Worm (Caenorhabditis elegans) whole organism, L2 larva: ENCODE data around the gene dhs-11.

Source experiments
- C34F6.9 ChIP-seq: fragments of 150-350 bp; optimal IDR thresholded peaks from 2 replicates; lab custom pipeline; 2014; ENCODE audit warnings: missing biosample characterization, missing genetic modification characterization
- F13H6.1 ChIP-seq: sonication (generic microtip); optimal IDR thresholded peaks from 2 replicates; lab custom pipeline; 2016; ENCODE audit warnings: missing genetic modification characterization, missing compliant biosample characterization
- R02D3.7 ChIP-seq: fragments of 150-350 bp; optimal IDR thresholded peaks from 2 replicates; lab custom pipeline; 2014; ENCODE audit warnings: missing biosample characterization, missing genetic modification characterization
- Y55F3AM.14 ChIP-seq: fragments of 200-800 bp; sonication (Bioruptor generic); optimal IDR thresholded peaks from 2 replicates; lab custom pipeline; 2018; ENCODE audit warnings: mild to moderate bottlenecking, missing genetic modification characterization, missing compliant biosample characterization
- ZK546.5 ChIP-seq: sonication (generic microtip); optimal IDR thresholded peaks from 2 replicates; lab custom pipeline; 2017; ENCODE audit warnings: missing biosample characterization, missing genetic modification characterization
- alr-1 ChIP-seq: fragments of 150-350 bp; optimal IDR thresholded peaks from 2 replicates; lab custom pipeline; 2014; ENCODE audit warnings: missing biosample characterization, missing genetic modification characterization
- aly-2 ChIP-seq: fragments of 150-350 bp; optimal IDR thresholded peaks from 2 replicates; lab custom pipeline; 2014; ENCODE audit warnings: missing biosample characterization, missing genetic modification characterization
- ama-1 ChIP-seq: fragments of 150-350 bp; optimal IDR thresholded peaks from 2 replicates; lab custom pipeline; 2018; ENCODE audit warnings: inconsistent platforms
- blmp-1 ChIP-seq: sonication (generic microtip); optimal IDR thresholded peaks from 2 replicates; lab custom pipeline; 2017; ENCODE audit warnings: missing genetic modification characterization, mild to moderate bottlenecking, missing compliant biosample characterization, antibody characterized with exemption, moderate library complexity; ENCODE audit not compliant: insufficient read depth
- ceh-16 ChIP-seq: fragments of 150-350 bp; optimal IDR thresholded peaks from 2 replicates; lab custom pipeline; 2014; ENCODE audit warnings: missing biosample characterization, missing genetic modification characterization
- ceh-82 ChIP-seq: fragments of 150-350 bp; optimal IDR thresholded peaks from 2 replicates; lab custom pipeline; 2014; ENCODE audit warnings: missing biosample characterization, missing genetic modification characterization
- crh-2 ChIP-seq: sonication (generic microtip); optimal IDR thresholded peaks from 2 replicates; lab custom pipeline; 2017; ENCODE audit warnings: missing biosample characterization, missing genetic modification characterization
- dmd-4 ChIP-seq: sonication (generic microtip); optimal IDR thresholded peaks from 2 replicates; lab custom pipeline; 2017; ENCODE audit warnings: missing biosample characterization, missing genetic modification characterization
- egl-27 ChIP-seq: sonication (generic microtip); optimal IDR thresholded peaks from 3 replicates; lab custom pipeline; 2017; ENCODE audit warnings: missing biosample characterization, missing genetic modification reagents, missing genetic modification characterization
- elt-1 ChIP-seq: fragments of 150-350 bp; optimal IDR thresholded peaks from 2 replicates; lab custom pipeline; 2014; ENCODE audit warnings: missing biosample characterization, missing genetic modification characterization
- elt-3 ChIP-seq: sonication (generic microtip); optimal IDR thresholded peaks from 2 replicates; lab custom pipeline; 2017; ENCODE audit warnings: missing biosample characterization, missing genetic modification characterization
- fos-1 ChIP-seq: fragments of 150-350 bp; optimal IDR thresholded peaks from 2 replicates; lab custom pipeline; 2014; ENCODE audit warnings: missing biosample characterization, missing genetic modification characterization
- gmeb-1 ChIP-seq: fragments of 150-350 bp; optimal IDR thresholded peaks from 2 replicates; lab custom pipeline; 2014; ENCODE audit warnings: missing biosample characterization, missing genetic modification characterization
- lin-11 ChIP-seq: fragments of 150-350 bp; sonication (generic microtip); optimal IDR thresholded peaks from 2 replicates; lab custom pipeline; 2014; ENCODE audit warnings: missing biosample characterization, missing genetic modification characterization, inconsistent platforms, mixed read lengths
- lin-13 ChIP-seq: fragments of 150-350 bp; optimal IDR thresholded peaks from 2 replicates; lab custom pipeline; 2014; ENCODE audit warnings: missing biosample characterization, missing genetic modification reagents, missing genetic modification characterization
- lin-39 ChIP-seq: fragments of 150-350 bp; optimal IDR thresholded peaks from 2 replicates; lab custom pipeline; 2014; ENCODE audit warnings: missing biosample characterization, missing genetic modification reagents, missing genetic modification characterization
- lsy-2 ChIP-seq, 2 experiments: fragments of 150-350 bp in 1 of 2; sonication (generic microtip) in 1 of 2; optimal IDR thresholded peaks; 2 replicates each; lab custom pipeline; 2014 to 2017; ENCODE audit warnings: missing biosample characterization in 2 of 2, missing genetic modification characterization in 2 of 2
- mab-5 ChIP-seq: fragments of 150-350 bp; optimal IDR thresholded peaks from 2 replicates; lab custom pipeline; 2014; ENCODE audit warnings: missing biosample characterization, missing genetic modification characterization
- mbf-1 ChIP-seq: sonication (generic microtip); optimal IDR thresholded peaks from 2 replicates; lab custom pipeline; 2017; ENCODE audit warnings: missing biosample characterization, missing genetic modification characterization
- mdl-1 ChIP-seq, 2 experiments: fragments of 150-350 bp in 1 of 2; sonication (generic microtip) in 1 of 2; optimal IDR thresholded peaks; 2 replicates each; lab custom pipeline; 2017; ENCODE audit warnings: missing biosample characterization in 2 of 2, missing genetic modification characterization in 2 of 2
- nhr-10 ChIP-seq: sonication (generic microtip); optimal IDR thresholded peaks from 2 replicates; lab custom pipeline; 2017; ENCODE audit warnings: missing biosample characterization, missing genetic modification characterization
- nhr-11 ChIP-seq: fragments of 150-350 bp; optimal IDR thresholded peaks from 2 replicates; lab custom pipeline; 2014; ENCODE audit warnings: missing biosample characterization, missing genetic modification characterization
- nhr-12 ChIP-seq: fragments of 150-350 bp; optimal IDR thresholded peaks from 2 replicates; lab custom pipeline; 2014; ENCODE audit warnings: missing biosample characterization, missing genetic modification characterization
- nhr-129 ChIP-seq: fragments of 150-350 bp; optimal IDR thresholded peaks from 2 replicates; lab custom pipeline; 2014; ENCODE audit warnings: missing biosample characterization, missing genetic modification characterization
- nhr-21 ChIP-seq: fragments of 150-350 bp; optimal IDR thresholded peaks from 2 replicates; lab custom pipeline; 2014; ENCODE audit warnings: missing biosample characterization, missing genetic modification characterization
- nhr-23 ChIP-seq: fragments of 150-350 bp; optimal IDR thresholded peaks from 2 replicates; lab custom pipeline; 2014; ENCODE audit warnings: missing biosample characterization, missing genetic modification reagents, missing genetic modification characterization
- nhr-237 ChIP-seq: fragments of 150-350 bp; optimal IDR thresholded peaks from 2 replicates; lab custom pipeline; 2014; ENCODE audit warnings: missing biosample characterization, missing genetic modification characterization
- nhr-25 ChIP-seq: fragments of 150-350 bp; sonication (generic microtip); optimal IDR thresholded peaks from 3 replicates; lab custom pipeline; 2014; ENCODE audit warnings: missing biosample characterization, missing genetic modification characterization
- nhr-6 ChIP-seq: fragments of 150-350 bp; optimal IDR thresholded peaks from 2 replicates; lab custom pipeline; 2014; ENCODE audit warnings: missing biosample characterization, missing genetic modification characterization
- nhr-77 ChIP-seq: fragments of 150-350 bp; optimal IDR thresholded peaks from 2 replicates; lab custom pipeline; 2014; ENCODE audit warnings: missing biosample characterization, missing genetic modification characterization
- peb-1 ChIP-seq: fragments of 150-350 bp; optimal IDR thresholded peaks from 2 replicates; lab custom pipeline; 2014; ENCODE audit warnings: missing biosample characterization, missing genetic modification characterization
- sem-4 ChIP-seq: fragments of 150-350 bp; optimal IDR thresholded peaks from 2 replicates; lab custom pipeline; 2014; ENCODE audit warnings: missing biosample characterization, missing genetic modification reagents, missing genetic modification characterization
- skn-1 ChIP-seq: sonication (generic microtip); optimal IDR thresholded peaks from 2 replicates; lab custom pipeline; 2017; ENCODE audit warnings: missing biosample characterization, missing genetic modification characterization
- sma-3 ChIP-seq: sonication (generic microtip); optimal IDR thresholded peaks from 2 replicates; lab custom pipeline; 2016; ENCODE audit warnings: missing genetic modification reagents, missing genetic modification characterization, missing compliant biosample characterization
- sma-9 ChIP-seq, 2 experiments: fragments of 150-350 bp in 1 of 2; sonication (generic microtip) in 1 of 2; optimal IDR thresholded peaks; 2 replicates each; lab custom pipeline; 2014 to 2016; ENCODE audit warnings: missing genetic modification characterization in 2 of 2, mild to moderate bottlenecking in 1 of 2, missing biosample characterization in 1 of 2, missing compliant biosample characterization in 1 of 2, missing genetic modification reagents in 1 of 2, moderate library complexity in 1 of 2
- snpc-4 ChIP-seq: fragments of 150-350 bp; optimal IDR thresholded peaks from 2 replicates; lab custom pipeline; 2014; ENCODE audit warnings: missing biosample characterization, missing genetic modification characterization
- unc-39 ChIP-seq: fragments of 150-350 bp; optimal IDR thresholded peaks from 2 replicates; lab custom pipeline; 2014; ENCODE audit warnings: missing biosample characterization, missing genetic modification characterization
- unc-55 ChIP-seq: fragments of 150-350 bp; sonication (generic microtip); optimal IDR thresholded peaks from 3 replicates; lab custom pipeline; 2014; ENCODE audit warnings: missing biosample characterization, missing genetic modification reagents, missing genetic modification characterization
- unc-62 ChIP-seq: fragments of 150-350 bp; optimal IDR thresholded peaks from 2 replicates; lab custom pipeline; 2014; ENCODE audit warnings: missing biosample characterization, missing genetic modification reagents, missing genetic modification characterization
- zag-1 ChIP-seq: fragments of 150-350 bp; optimal IDR thresholded peaks from 2 replicates; lab custom pipeline; 2014; ENCODE audit warnings: missing biosample characterization, missing genetic modification characterization
- ztf-1 ChIP-seq: fragments of 200-800 bp; sonication (Bioruptor generic); conservative IDR thresholded peaks from 2 replicates; pipeline ENCODE4 v1.3.6; 2022; ENCODE audit warnings: missing genetic modification characterization, missing compliant biosample characterization
- ztf-11 ChIP-seq: sonication (generic microtip); optimal IDR thresholded peaks from 2 replicates; lab custom pipeline; 2017; ENCODE audit warnings: missing biosample characterization, missing genetic modification characterization
- ztf-4 ChIP-seq: fragments of 150-350 bp; optimal IDR thresholded peaks from 2 replicates; lab custom pipeline; 2014; ENCODE audit warnings: missing biosample characterization, missing genetic modification characterization

The dhs-11 gene

DNA sequence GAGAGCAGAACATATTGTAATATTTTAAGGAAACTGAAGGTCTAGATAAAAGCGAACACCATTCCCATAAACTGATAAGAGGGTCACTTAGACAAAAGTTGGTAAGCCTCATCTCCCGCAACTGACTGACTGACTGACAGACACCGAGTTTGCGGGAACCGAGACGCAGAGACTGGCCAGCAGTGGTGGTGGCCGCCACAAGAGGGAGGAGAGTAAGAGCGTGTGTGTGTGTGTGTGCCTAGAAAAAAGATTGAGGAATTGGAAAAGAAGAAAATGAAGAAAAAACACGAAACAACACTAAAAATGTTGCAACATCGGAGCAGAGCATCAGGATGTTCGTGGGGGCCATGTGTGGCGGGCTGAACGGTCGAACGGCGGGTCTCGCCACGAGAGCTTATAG lies 8.1 kb downstream of the dhs-11 start:
- no peak for TF ChIP-seq nhr-21 (tag; lab: Kevin White, UChicago)
- TF ChIP-seq fos-1 (tag; lab: Kevin White, UChicago) = peak; percentile 32
- peak; percentile 17 for TF ChIP-seq zag-1 (tag; lab: Kevin White, UChicago)
- peak; percentile 57 for TF ChIP-seq Y55F3AM.14

DNA sequence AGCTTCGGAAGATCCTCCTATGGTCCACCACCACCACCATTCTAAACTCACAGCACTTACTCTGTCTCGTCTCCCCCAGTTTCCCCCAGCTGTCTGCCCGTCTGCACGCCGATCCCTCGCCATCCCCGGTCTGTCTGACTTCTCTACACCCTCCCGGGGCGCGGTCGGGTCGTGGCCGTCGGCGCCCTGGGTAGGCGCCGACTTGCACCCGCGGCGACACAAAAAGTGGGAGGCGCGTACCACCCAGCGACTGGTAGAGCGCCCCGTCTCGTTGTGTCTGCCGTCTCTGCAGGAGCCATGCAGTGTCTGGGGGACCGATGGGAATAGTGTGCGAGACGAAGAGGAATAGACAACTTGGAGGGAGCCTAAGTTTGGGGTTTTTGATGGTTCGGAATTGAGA lies 8.6 kb downstream of the dhs-11 start:
- TF ChIP-seq lin-11 = peak; percentile 91
- peak; percentile 73 for TF ChIP-seq fos-1 (tag; lab: Kevin White, UChicago)
- TF ChIP-seq sem-4 (tag; lab: Kevin White, UChicago) = peak; percentile 87
- peak; percentile 90 for TF ChIP-seq mab-5
- no peak for TF ChIP-seq ama-1 (lab: Kevin White, UChicago)
- peak; percentile 96 for TF ChIP-seq unc-55 (GFP tag; lab: Kevin White, UChicago)
- peak; percentile 93 for TF ChIP-seq zag-1 (tag; lab: Kevin White, UChicago)
- peak; percentile 4 for TF ChIP-seq nhr-10 (tag; lab: Kevin White, UChicago)
- TF ChIP-seq alr-1 (tag; lab: Kevin White, UChicago) = no peak
- peak; percentile 54 for TF ChIP-seq gmeb-1 (tag; lab: Kevin White, UChicago)
- peak; percentile 64 to 88 for TF ChIP-seq lsy-2 (tag; optimal IDR thresholded peaks at IDR 0.05; lab: Kevin White, UChicago)
- no peak for TF ChIP-seq mbf-1 (tag; lab: Kevin White, UChicago)
- peak; percentile 89 for TF ChIP-seq nhr-25 (tag; lab: Kevin White, UChicago)
- peak; percentile 86 for TF ChIP-seq lin-13 (GFP tag; lab: Kevin White, UChicago)
- TF ChIP-seq C34F6.9 (tag; lab: Kevin White, UChicago) = peak; percentile 85
- no peak for TF ChIP-seq dmd-4 (tag; lab: Kevin White, UChicago)
- peak; percentile 93 for TF ChIP-seq Y55F3AM.14
- TF ChIP-seq lin-39 (tag; lab: Kevin White, UChicago) = no peak
- TF ChIP-seq unc-62 (GFP tag; lab: Kevin White, UChicago) = peak; percentile 67
- no peak for TF ChIP-seq nhr-12 (tag; lab: Kevin White, UChicago)
- peak; percentile 91 for TF ChIP-seq sma-3
- no peak for TF ChIP-seq R02D3.7 (tag; lab: Kevin White, UChicago)
- TF ChIP-seq ceh-82 (tag; lab: Kevin White, UChicago) = peak; percentile 83
- TF ChIP-seq crh-2 (tag; lab: Kevin White, UChicago) = peak; percentile 86
- TF ChIP-seq egl-27 (tag; lab: Kevin White, UChicago) = peak; percentile 89
- TF ChIP-seq blmp-1 = peak; percentile 57
- no peak for TF ChIP-seq aly-2
- TF ChIP-seq nhr-237 (tag; lab: Kevin White, UChicago) = no peak
- peak; percentile 92 for TF ChIP-seq ceh-16 (tag; lab: Kevin White, UChicago)
- TF ChIP-seq ztf-4 (tag; lab: Kevin White, UChicago) = peak; percentile 72
- peak; percentile 67 for TF ChIP-seq snpc-4 (tag; lab: Kevin White, UChicago)
- TF ChIP-seq peb-1 (tag; lab: Kevin White, UChicago) = no peak
- TF ChIP-seq unc-39 = no peak
- peak; percentile 86 for TF ChIP-seq nhr-129 (tag; lab: Kevin White, UChicago)
- no peak for TF ChIP-seq nhr-11 (tag; lab: Kevin White, UChicago)
- TF ChIP-seq ztf-1 (GFP tag; lab: Robert Waterston, UW) = no peak
- peak; percentile 87 for TF ChIP-seq nhr-21 (tag; lab: Kevin White, UChicago)
- peak; percentile 97 for TF ChIP-seq F13H6.1 (tag; lab: Kevin White, UChicago)
- TF ChIP-seq nhr-6 (tag; lab: Kevin White, UChicago) = peak; percentile 54
- no peak for TF ChIP-seq nhr-23 (tag; lab: Kevin White, UChicago)
- TF ChIP-seq elt-1 (tag; lab: Kevin White, UChicago) = no peak
- TF ChIP-seq elt-3 (tag; lab: Kevin White, UChicago) = no peak
- no peak for TF ChIP-seq nhr-77
- TF ChIP-seq ZK546.5 (tag; lab: Kevin White, UChicago) = peak; percentile 17
- no peak for TF ChIP-seq skn-1
- peak; percentile 71 to 87 for TF ChIP-seq mdl-1 (tag; optimal IDR thresholded peaks at IDR 0.05; lab: Kevin White, UChicago)
- no peak for TF ChIP-seq ztf-11
- TF ChIP-seq sma-9 (GFP tag; optimal IDR thresholded peaks at IDR 0.05; lab: Kevin White, UChicago) = peak; percentile 94
- no peak for TF ChIP-seq sma-9 (tag; optimal IDR thresholded peaks at IDR 0.05; lab: Kevin White, UChicago)
